Fruit fly (Drosophila melanogaster) whole organism, embryonic: ENCODE measurements around the gene Glut4EF.
A peak's percentile ranks its signal among the peaks of the same experiment; 100 is the strongest.

Experiments used
- Abd-B ChIP-seq: fragments of 200-800 bp; sonication (Bioruptor generic); optimal IDR thresholded peaks from 2 replicates; lab custom pipeline; 2018; ENCODE audit warnings: missing biosample characterization, mild to moderate bottlenecking, missing genetic modification characterization, moderate library complexity
- CG11560 ChIP-seq: fragments of 200-800 bp; sonication (Bioruptor generic); IDR thresholded peaks from 3 replicates; pipeline ENCODE4 v1.3.6; 2022; ENCODE audit warnings: missing biosample characterization, missing genetic modification characterization
- CG12659 ChIP-seq: fragments of 200-800 bp; sonication (Bioruptor generic); optimal IDR thresholded peaks from 3 replicates; lab custom pipeline; 2017; ENCODE audit warnings: mild to moderate bottlenecking, missing biosample characterization, missing genetic modification reagents, missing genetic modification characterization
- CG13123 ChIP-seq: fragments of 200-800 bp; sonication (Bioruptor generic); optimal IDR thresholded peaks from 2 replicates; lab custom pipeline; 2016; ENCODE audit warnings: missing biosample characterization, missing genetic modification characterization
- CG13894 ChIP-seq: fragments of 200-800 bp; sonication (Bioruptor generic); optimal IDR thresholded peaks from 3 replicates; lab custom pipeline; 2018; ENCODE audit warnings: missing biosample characterization, mild to moderate bottlenecking, missing genetic modification characterization, moderate library complexity
- CG15269 ChIP-seq: fragments of 200-800 bp; sonication (Bioruptor generic); optimal IDR thresholded peaks from 2 replicates; lab custom pipeline; 2018; ENCODE audit warnings: missing biosample characterization, mild to moderate bottlenecking, missing genetic modification characterization, moderate library complexity
- CG16779 ChIP-seq: fragments of 200-800 bp; sonication (Bioruptor generic); IDR thresholded peaks from 2 replicates; pipeline ENCODE4 v1.3.6; 2022; ENCODE audit warnings: missing biosample characterization, missing genetic modification characterization
- CG3726 ChIP-seq: fragments of 200-800 bp; sonication (Bioruptor generic); IDR thresholded peaks from 3 replicates; pipeline ENCODE4, ENCODE4 v1.3.6; 2022; ENCODE audit warnings: missing biosample characterization, missing genetic modification characterization
- CG3847 ChIP-seq: fragments of 200-800 bp; sonication (Bioruptor generic); IDR thresholded peaks from 2 replicates; pipeline ENCODE4 v1.3.6; 2022; ENCODE audit warnings: missing biosample characterization, missing genetic modification characterization
- CG4707 ChIP-seq: fragments of 200-800 bp; sonication (Bioruptor generic); optimal IDR thresholded peaks from 2 replicates; lab custom pipeline; 2018; ENCODE audit warnings: missing biosample characterization, mild to moderate bottlenecking, missing genetic modification characterization, moderate library complexity
- CG6175 ChIP-seq: fragments of 200-800 bp; sonication (Bioruptor generic); IDR thresholded peaks from 3 replicates; pipeline ENCODE4 v1.3.6; 2022; ENCODE audit warnings: missing biosample characterization, missing genetic modification characterization
- CG6272 ChIP-seq: fragments of 200-800 bp; sonication (Bioruptor generic); IDR thresholded peaks from 2 replicates; pipeline ENCODE4 v1.3.6; 2022; ENCODE audit warnings: missing biosample characterization, missing genetic modification characterization
- CG8290 ChIP-seq, 3 experiments: fragments of 200-800 bp; sonication (Bioruptor generic); optimal IDR thresholded peaks; 2 replicates each; lab custom pipeline; 2016 to 2019; ENCODE audit warnings: missing biosample characterization in 3 of 3, missing genetic modification characterization in 3 of 3, mild to moderate bottlenecking in 2 of 3, moderate library complexity in 1 of 3
- CG9727 ChIP-seq: fragments of 200-800 bp; sonication (Bioruptor generic); optimal IDR thresholded peaks from 3 replicates; lab custom pipeline; 2017; ENCODE audit warnings: missing biosample characterization, mild to moderate bottlenecking, missing genetic modification characterization
- CHES-1-like ChIP-seq: fragments of 200-800 bp; sonication (Bioruptor generic); optimal IDR thresholded peaks from 2 replicates; lab custom pipeline; 2016; ENCODE audit warnings: missing biosample characterization, missing genetic modification characterization
- Camta ChIP-seq: fragments of 200-800 bp; sonication (Bioruptor generic); optimal IDR thresholded peaks from 2 replicates; lab custom pipeline; 2016; ENCODE audit warnings: missing biosample characterization, missing genetic modification characterization
- D19B ChIP-seq: fragments of 200-800 bp; sonication (Bioruptor generic); optimal IDR thresholded peaks from 2 replicates; lab custom pipeline; 2017; ENCODE audit warnings: missing biosample characterization, mild to moderate bottlenecking, missing genetic modification characterization
- E2f1 ChIP-seq: fragments of 200-800 bp; sonication (Bioruptor generic); IDR thresholded peaks from 2 replicates; pipeline ENCODE4 v1.3.6; 2022; ENCODE audit warnings: missing biosample characterization, missing genetic modification characterization
- Hmr ChIP-seq: fragments of 200-800 bp; sonication (Bioruptor generic); optimal IDR thresholded peaks from 3 replicates; lab custom pipeline; 2017; ENCODE audit warnings: mild to moderate bottlenecking, missing biosample characterization, missing genetic modification reagents, missing genetic modification characterization
- Med ChIP-seq: fragments of 200-800 bp; sonication (Bioruptor generic); peaks from one replicate; lab custom pipeline; 2016; ENCODE audit warnings: missing biosample characterization, missing genetic modification characterization, mild to moderate bottlenecking, inconsistent platforms, moderate library complexity
- Nf-YA ChIP-seq: fragments of 200-800 bp; sonication (Bioruptor generic); IDR thresholded peaks from 2 replicates; pipeline ENCODE4 v1.3.6; 2022; ENCODE audit warnings: missing biosample characterization, missing genetic modification characterization
- PHDP ChIP-seq: fragments of 200-800 bp; sonication (Bioruptor generic); optimal IDR thresholded peaks from 3 replicates; lab custom pipeline; 2018; ENCODE audit warnings: missing biosample characterization, mild to moderate bottlenecking, missing genetic modification characterization, moderate library complexity
- Ptx1 ChIP-seq: fragments of 200-800 bp; sonication (Bioruptor generic); IDR thresholded peaks from 2 replicates; pipeline ENCODE4 v1.3.6; 2022; ENCODE audit warnings: missing biosample characterization, missing genetic modification characterization
- Rfx ChIP-seq: fragments of 200-800 bp; sonication (Bioruptor generic); IDR thresholded peaks from 2 replicates; pipeline ENCODE4 v1.3.6; 2022; ENCODE audit warnings: missing biosample characterization, missing genetic modification characterization
- Rx ChIP-seq: fragments of 200-800 bp; sonication (Bioruptor generic); IDR thresholded peaks from 2 replicates; pipeline ENCODE4 v1.3.6; 2022; ENCODE audit warnings: missing biosample characterization, missing genetic modification characterization
- Spps ChIP-seq: fragments of 200-800 bp; sonication (Bioruptor generic); optimal IDR thresholded peaks from 2 replicates; lab custom pipeline; 2018; ENCODE audit warnings: missing biosample characterization, mild to moderate bottlenecking, missing genetic modification characterization
- Stat92E ChIP-seq, 3 experiments: fragments of >200 bp in 2 of 3; fragments of 200-800 bp in 1 of 3; sonication (Bioruptor generic) in 1 of 3; optimal IDR thresholded peaks; 2 replicates each; lab custom pipeline; 2017 to 2019; ENCODE audit warnings: missing biosample characterization in 3 of 3, missing genetic modification characterization in 3 of 3, mild to moderate bottlenecking in 1 of 3, moderate library complexity in 1 of 3
- Vsx1 ChIP-seq: fragments of 200-800 bp; sonication (Bioruptor generic); optimal IDR thresholded peaks from 2 replicates; lab custom pipeline; 2017; ENCODE audit warnings: missing biosample characterization, mild to moderate bottlenecking, missing genetic modification characterization, missing genetic modification reagents
- ase ChIP-seq: fragments of 200-800 bp; sonication (Bioruptor generic); IDR thresholded peaks from 3 replicates; pipeline ENCODE4 v1.3.6; 2022; ENCODE audit warnings: missing biosample characterization, missing genetic modification characterization
- gcm ChIP-seq: fragments of 200-800 bp; sonication (Bioruptor generic); optimal IDR thresholded peaks from 2 replicates; lab custom pipeline; 2019; ENCODE audit warnings: missing biosample characterization, mild to moderate bottlenecking, missing genetic modification characterization, moderate library complexity
- gcm2 ChIP-seq: fragments of 200-800 bp; sonication (Bioruptor generic); optimal IDR thresholded peaks from 2 replicates; lab custom pipeline; 2016; ENCODE audit warnings: missing biosample characterization, missing genetic modification characterization
- ind ChIP-seq: fragments of 200-800 bp; sonication (Bioruptor generic); optimal IDR thresholded peaks from 3 replicates; lab custom pipeline; 2016; ENCODE audit warnings: missing biosample characterization, missing genetic modification characterization
- kay ChIP-seq: fragments of 200-800 bp; sonication (Bioruptor generic); optimal IDR thresholded peaks from 2 replicates; lab custom pipeline; 2016; ENCODE audit warnings: missing biosample characterization, missing genetic modification characterization
- ken ChIP-seq: fragments of 200-800 bp; sonication (Bioruptor generic); IDR thresholded peaks from 3 replicates; pipeline ENCODE4 v1.3.6; 2022; ENCODE audit warnings: missing biosample characterization, missing genetic modification characterization
- pb ChIP-seq: fragments of 200-800 bp; sonication (Bioruptor generic); optimal IDR thresholded peaks from 3 replicates; lab custom pipeline; 2016; ENCODE audit warnings: missing biosample characterization, missing genetic modification characterization
- psq ChIP-seq: fragments of 200-800 bp; sonication (Bioruptor generic); optimal IDR thresholded peaks from 2 replicates; lab custom pipeline; 2017; ENCODE audit warnings: missing biosample characterization, missing genetic modification characterization
- salm ChIP-seq: fragments of 200-800 bp; sonication (Bioruptor generic); optimal IDR thresholded peaks from 2 replicates; lab custom pipeline; 2018; ENCODE audit warnings: missing biosample characterization, mild to moderate bottlenecking, missing genetic modification characterization
- schlank ChIP-seq: fragments of 200-800 bp; sonication (Bioruptor generic); optimal IDR thresholded peaks from 2 replicates; lab custom pipeline; 2018; ENCODE audit warnings: missing biosample characterization, mild to moderate bottlenecking, missing genetic modification characterization
- ttk ChIP-seq: fragments of 200-800 bp; sonication (Bioruptor generic); IDR thresholded peaks from 2 replicates; pipeline ENCODE4 v2.1.2; 2022; ENCODE audit warnings: missing biosample characterization, missing genetic modification characterization
- usp ChIP-seq: fragments of >200 bp; optimal IDR thresholded peaks from 2 replicates; lab custom pipeline; 2017; ENCODE audit warnings: missing biosample characterization, missing genetic modification characterization
- z ChIP-seq: fragments of 200-800 bp; sonication (Bioruptor generic); IDR thresholded peaks from 3 replicates; pipeline ENCODE4 v1.3.6; 2022; ENCODE audit warnings: missing biosample characterization, missing genetic modification characterization
- zf30C ChIP-seq: fragments of 200-800 bp; sonication (Bioruptor generic); optimal IDR thresholded peaks from 3 replicates; lab custom pipeline; 2018; ENCODE audit warnings: missing biosample characterization, mild to moderate bottlenecking, missing genetic modification characterization
- zfh1 ChIP-seq: fragments of 200-800 bp; sonication (Bioruptor generic); IDR thresholded peaks from 3 replicates; pipeline ENCODE4 v1.3.6; 2022; ENCODE audit warnings: missing biosample characterization, missing genetic modification characterization

The Glut4EF gene

dm6 chr3R:10024032-10024712 is 149.7 kb downstream of the Glut4EF start (continued):
- TF ChIP-seq Ptx1 (GFP tag; lab: Robert Waterston, UW) (peak; percentile 49), CG16779 (GFP tag; lab: Robert Waterston, UW) (0 out of 2 replicates have a peak, but pooled peaks have one; percentile 26), CG15269 (no peak), CG3726 (GFP tag; lab: Robert Waterston, UW) (no peak), CG11560 (tag; lab: Robert Waterston, UW) (no peak), CG6272 (GFP tag; lab: Robert Waterston, UW) (0 out of 2 replicates have a peak, but pooled peaks have one; percentile 9), CG13123 (no peak), kay (GFP tag; lab: Kevin White, UChicago) (peak; percentile 24), gcm2 (GFP tag; lab: Kevin White, UChicago) (no peak), ken (no peak), CG12659 (peak; percentile 34), Rfx (GFP tag; lab: Robert Waterston, UW) (peak; percentile 64), Nf-YA (GFP tag; lab: Robert Waterston, UW) (no peak), Med (GFP tag; lab: Kevin White, UChicago) (peak; percentile 93), pb (peak; percentile 25), z (no peak), Abd-B (GFP tag; lab: Kevin White, UChicago) (no peak), E2f1 (no peak), CG13894 (no peak), CG6175 (GFP tag; lab: Robert Waterston, UW) (0 out of 3 replicates have a peak, but pooled peaks have one; percentile 40), PHDP (no peak), CHES-1-like (no peak), Vsx1 (GFP tag; lab: Kevin White, UChicago) (no peak), Spps (no peak), CG8290 (GFP tag; optimal IDR thresholded peaks at IDR 0.05; lab: Kevin White, UChicago) (no peak), CG8290 (tag; optimal IDR thresholded peaks at IDR 0.05; lab: Kevin White, UChicago) (no peak), psq (GFP tag; lab: Kevin White, UChicago) (no peak), Rx (GFP tag; lab: Robert Waterston, UW) (no peak), ase (no peak), zfh1 (GFP tag; lab: Robert Waterston, UW) (peak; percentile 52; the same call in 1 of the 3 replicates), zf30C (peak; percentile 51), ind (GFP tag; lab: Kevin White, UChicago) (peak; percentile 46), Camta (GFP tag; lab: Kevin White, UChicago) (no peak), schlank (tag; lab: Kevin White, UChicago) (no peak), usp (no peak), CG3847 (GFP tag; lab: Robert Waterston, UW) (peak; percentile 39; the same call in 1 of the 2 replicates), CG9727 (GFP tag; lab: Kevin White, UChicago) (peak; percentile 42), ttk (GFP tag; lab: Robert Waterston, UW) (no peak), Hmr (GFP tag; lab: Kevin White, UChicago) (peak; percentile 76), salm (tag; lab: Kevin White, UChicago) (no peak), Stat92E (GFP tag; optimal IDR thresholded peaks at IDR 0.05; lab: Kevin White, UChicago) (no peak), gcm (GFP tag; lab: Kevin White, UChicago) (no peak), D19B (peak; percentile 4), CG4707 (GFP tag; lab: Kevin White, UChicago) (no peak)
- TF ChIP-seq, all 482 proteins: peak for 114
